Worm (Caenorhabditis elegans) whole organism, young adult: Measurements from ENCODE around the gene cnc-8.

Source experiments
- B0261.1 ChIP-seq: sonication (generic microtip); optimal IDR thresholded peaks from 2 replicates; lab custom pipeline; 2016; ENCODE audit warnings: mild to moderate bottlenecking, missing genetic modification characterization, moderate library complexity, missing compliant biosample characterization
- B0336.3 ChIP-seq: fragments of 200-800 bp; sonication (Bioruptor generic); IDR thresholded peaks from 2 replicates; pipeline ENCODE4 v1.3.6; 2022; ENCODE audit warnings: missing genetic modification characterization, missing compliant biosample characterization
- D2030.7 ChIP-seq: fragments of 200-800 bp; sonication (Bioruptor generic); IDR thresholded peaks from 2 replicates; pipeline ENCODE4 v1.3.6; 2022; ENCODE audit warnings: missing genetic modification reagents, missing genetic modification characterization, missing compliant biosample characterization
- F22D6.2 ChIP-seq: sonication (generic microtip); optimal IDR thresholded peaks from 2 replicates; lab custom pipeline; 2016; ENCODE audit warnings: mild to moderate bottlenecking, missing genetic modification characterization, missing compliant biosample characterization
- F39B2.1 ChIP-seq: fragments of 200-800 bp; sonication (Bioruptor generic); IDR thresholded peaks from 2 replicates; pipeline ENCODE4 v1.3.6; 2022; ENCODE audit warnings: missing genetic modification reagents, missing genetic modification characterization, missing compliant biosample characterization
- F57A8.1 ChIP-seq: fragments of 200-800 bp; sonication (Bioruptor generic); optimal IDR thresholded peaks from 2 replicates; lab custom pipeline; 2018; ENCODE audit warnings: mild to moderate bottlenecking, missing genetic modification characterization, moderate library complexity, missing compliant biosample characterization
- T07F8.4 ChIP-seq: sonication (generic microtip); optimal IDR thresholded peaks from 2 replicates; lab custom pipeline; 2016; ENCODE audit warnings: mild to moderate bottlenecking, missing genetic modification characterization, moderate library complexity, missing compliant biosample characterization
- Y53G8AR.9 ChIP-seq: fragments of 200-800 bp; sonication (Bioruptor generic); conservative IDR thresholded peaks from 2 replicates; pipeline ENCODE4 v1.3.6; 2022; ENCODE audit warnings: missing genetic modification reagents, missing genetic modification characterization, missing compliant biosample characterization
- Y79H2A.3 ChIP-seq: fragments of 200-800 bp; sonication (Bioruptor generic); conservative IDR thresholded peaks from 2 replicates; pipeline ENCODE4 v1.3.6; 2022; ENCODE audit warnings: missing genetic modification reagents, missing genetic modification characterization, missing compliant biosample characterization
- ama-1 ChIP-seq, 3 experiments: fragments of 150-350 bp in 1 of 3; sonication (generic microtip) in 2 of 3; optimal IDR thresholded peaks; 2 replicates each; lab custom pipeline; 2014 to 2018; ENCODE audit warnings: missing biosample characterization in 2 of 3, missing genetic modification characterization in 2 of 3, missing genetic modification reagents in 2 of 3
- atf-7 ChIP-seq: sonication (generic microtip); optimal IDR thresholded peaks from 2 replicates; lab custom pipeline; 2017; ENCODE audit warnings: mild to moderate bottlenecking, missing genetic modification characterization, missing compliant biosample characterization
- cebp-1 ChIP-seq, 2 experiments: fragments of 200-800 bp in 1 of 2; sonication (Bioruptor generic) in 1 of 2; sonication (generic microtip) in 1 of 2; IDR thresholded peaks in 1 of 2; optimal IDR thresholded peaks in 1 of 2; 2 replicates each; pipeline versions ENCODE4 v1.3.6 to Lab custom; 2017 to 2022; ENCODE audit warnings: missing compliant biosample characterization in 2 of 2, missing genetic modification characterization in 2 of 2, mild to moderate bottlenecking in 1 of 2, missing genetic modification reagents in 1 of 2, moderate library complexity in 1 of 2
- ceh-40 ChIP-seq: fragments of 200-800 bp; sonication (Bioruptor generic); IDR thresholded peaks from 2 replicates; pipeline ENCODE4 v1.3.6; 2022; ENCODE audit warnings: missing genetic modification characterization, missing compliant biosample characterization
- ceh-79 ChIP-seq: sonication (generic microtip); optimal IDR thresholded peaks from 2 replicates; lab custom pipeline; 2017; ENCODE audit warnings: mild to moderate bottlenecking, missing genetic modification characterization, missing compliant biosample characterization
- die-1 ChIP-seq: sonication (generic microtip); optimal IDR thresholded peaks from 2 replicates; lab custom pipeline; 2016; ENCODE audit warnings: missing genotype, mild to moderate bottlenecking, missing genetic modification characterization, missing compliant biosample characterization
- dox-1 ChIP-seq: fragments of 200-800 bp; sonication (Bioruptor generic); IDR thresholded peaks from 2 replicates; pipeline ENCODE4 v1.3.6; 2022; ENCODE audit warnings: missing genetic modification reagents, missing genetic modification characterization, missing compliant biosample characterization
- efl-1 ChIP-seq: fragments of 150-350 bp; optimal IDR thresholded peaks from 2 replicates; lab custom pipeline; 2014; ENCODE audit warnings: missing biosample characterization, missing genetic modification reagents, missing genetic modification characterization
- hlh-12 ChIP-seq: sonication (generic microtip); optimal IDR thresholded peaks from 2 replicates; lab custom pipeline; 2016; ENCODE audit warnings: missing genetic modification characterization, missing compliant biosample characterization
- hmg-1.2 ChIP-seq: fragments of 200-800 bp; sonication (Bioruptor generic); IDR thresholded peaks from 2 replicates; pipeline ENCODE4 v1.3.6; 2022; ENCODE audit warnings: missing genetic modification reagents, missing genetic modification characterization, missing compliant biosample characterization
- lin-26 ChIP-seq: fragments of 200-800 bp; sonication (Bioruptor generic); IDR thresholded peaks from 2 replicates; pipeline ENCODE4 v1.3.6; 2022; ENCODE audit warnings: missing genetic modification reagents, missing genetic modification characterization, missing compliant biosample characterization
- lin-40 ChIP-seq: sonication (generic microtip); optimal IDR thresholded peaks from 2 replicates; lab custom pipeline; 2016; ENCODE audit warnings: missing genetic modification characterization, mild to moderate bottlenecking, missing compliant biosample characterization, missing genotype, missing genetic modification reagents
- lsl-1 ChIP-seq: fragments of 200-800 bp; sonication (Bioruptor generic); optimal IDR thresholded peaks from 2 replicates; lab custom pipeline; 2018; ENCODE audit warnings: mild to moderate bottlenecking, missing genetic modification characterization, moderate library complexity, missing compliant biosample characterization
- madf-3 ChIP-seq: fragments of 200-800 bp; sonication (Bioruptor generic); IDR thresholded peaks from 2 replicates; pipeline ENCODE4 v1.3.6; 2022; ENCODE audit warnings: missing genetic modification reagents, missing genetic modification characterization, missing compliant biosample characterization
- mcd-1 ChIP-seq: fragments of 200-800 bp; sonication (Bioruptor generic); IDR thresholded peaks from 2 replicates; pipeline ENCODE4 v1.3.6; 2022; ENCODE audit warnings: missing genetic modification reagents, missing genetic modification characterization, missing compliant biosample characterization
- mes-4 ChIP-seq: sonication (generic microtip); optimal IDR thresholded peaks from 2 replicates; lab custom pipeline; 2016; ENCODE audit warnings: missing genotype, missing genetic modification characterization, missing compliant biosample characterization
- nfya-2 ChIP-seq: fragments of 200-800 bp; sonication (Bioruptor generic); IDR thresholded peaks from 2 replicates; pipeline ENCODE4 v1.3.6; 2022; ENCODE audit warnings: missing genetic modification reagents, missing genetic modification characterization, missing compliant biosample characterization
- nfyb-1 ChIP-seq: fragments of 200-800 bp; sonication (Bioruptor generic); IDR thresholded peaks from 2 replicates; pipeline ENCODE4 v1.3.6; 2022; ENCODE audit warnings: missing genetic modification reagents, missing genetic modification characterization, missing compliant biosample characterization
- nhr-27 ChIP-seq: fragments of 200-800 bp; sonication (Bioruptor generic); optimal IDR thresholded peaks from 2 replicates; lab custom pipeline; 2018; ENCODE audit warnings: mild to moderate bottlenecking, missing genetic modification characterization, moderate library complexity, missing compliant biosample characterization
- nhr-80 ChIP-seq: sonication (generic microtip); optimal IDR thresholded peaks from 2 replicates; lab custom pipeline; 2016; ENCODE audit warnings: missing genetic modification characterization, missing compliant biosample characterization
- repo-1 ChIP-seq: sonication (generic microtip); optimal IDR thresholded peaks from 2 replicates; lab custom pipeline; 2017; ENCODE audit warnings: mild to moderate bottlenecking, missing genetic modification characterization, missing compliant biosample characterization
- rpc-1 ChIP-seq, 2 experiments: fragments of 150-350 bp in 1 of 2; sonication (generic microtip) in 1 of 2; optimal IDR thresholded peaks; 2 replicates each; lab custom pipeline; 2014 to 2018; ENCODE audit warnings: missing biosample characterization in 1 of 2, missing genetic modification characterization in 1 of 2, missing genetic modification reagents in 1 of 2, missing genotype in 1 of 2
- sdz-38 ChIP-seq: sonication (generic microtip); optimal IDR thresholded peaks from 2 replicates; lab custom pipeline; 2016; ENCODE audit warnings: missing genotype, missing genetic modification characterization, missing compliant biosample characterization
- sea-2 ChIP-seq: fragments of 200-800 bp; sonication (Bioruptor generic); IDR thresholded peaks from 2 replicates; pipeline ENCODE4 v1.3.6; 2022; ENCODE audit warnings: missing genetic modification characterization, missing compliant biosample characterization
- snpc-3.4 ChIP-seq: sonication (generic microtip); optimal IDR thresholded peaks from 2 replicates; lab custom pipeline; 2017; ENCODE audit warnings: missing genetic modification characterization, mild to moderate bottlenecking, missing compliant biosample characterization, antibody characterized with exemption, moderate library complexity, missing genotype, missing genetic modification reagents
- snpc-4 ChIP-seq, 5 experiments: fragments of 150-350 bp in 1 of 5; sonication (generic microtip) in 4 of 5; optimal IDR thresholded peaks; 2 replicates each; lab custom pipeline; 2014 to 2018; ENCODE audit warnings: missing genetic modification characterization in 5 of 5, missing biosample characterization in 3 of 5, antibody characterized with exemption in 2 of 5, mild to moderate bottlenecking in 2 of 5, missing compliant biosample characterization in 2 of 5, missing genotype in 2 of 5, moderate library complexity in 2 of 5, missing genetic modification reagents in 1 of 5
- tbx-9 ChIP-seq: sonication (generic microtip); optimal IDR thresholded peaks from 2 replicates; lab custom pipeline; 2016; ENCODE audit warnings: borderline replicate concordance, missing genetic modification characterization, inconsistent platforms, missing compliant biosample characterization
- tlf-1 ChIP-seq: fragments of 200-800 bp; sonication (Bioruptor generic); optimal IDR thresholded peaks from 2 replicates; lab custom pipeline; 2018; ENCODE audit warnings: mild to moderate bottlenecking, missing genetic modification characterization, missing compliant biosample characterization
- zfh-2 ChIP-seq: fragments of 200-800 bp; sonication (Bioruptor generic); conservative IDR thresholded peaks from 2 replicates; pipeline ENCODE4 v1.3.6; 2022; ENCODE audit warnings: missing genetic modification reagents, missing genetic modification characterization, missing compliant biosample characterization
- zim-3 ChIP-seq: sonication (generic microtip); optimal IDR thresholded peaks from 2 replicates; lab custom pipeline; 2017; ENCODE audit warnings: mild to moderate bottlenecking, missing genetic modification characterization, moderate library complexity, missing compliant biosample characterization
- ztf-6 ChIP-seq: fragments of 200-800 bp; sonication (Bioruptor generic); IDR thresholded peaks from 2 replicates; pipeline ENCODE4 v1.3.6; 2022; ENCODE audit warnings: missing genetic modification reagents, missing genetic modification characterization, missing compliant biosample characterization

cnc-8 gene

DNA sequence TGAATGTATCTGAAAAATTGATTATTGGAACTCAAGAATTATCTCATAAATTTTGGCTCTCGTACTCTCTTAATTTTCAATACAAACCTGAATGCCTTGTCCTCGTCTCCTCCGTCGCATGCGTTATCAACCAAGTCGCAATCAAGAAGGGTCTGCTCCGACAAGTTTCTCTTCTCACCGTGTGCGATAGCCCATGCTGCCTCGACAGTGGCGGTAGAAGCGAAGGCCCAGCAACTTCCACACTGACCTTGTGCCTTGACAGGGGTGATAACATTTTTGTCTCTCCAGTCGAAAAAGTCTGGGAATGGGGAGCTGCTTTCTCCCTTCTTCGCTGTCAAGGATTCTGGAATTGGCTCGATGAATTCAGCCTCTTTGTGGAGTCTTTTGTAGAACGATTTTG is 33.6 kb downstream of the cnc-8 start (continued):
- TF ChIP-seq lin-40 (tag; lab: Kevin White, UChicago) (no peak), ceh-79 (tag; lab: Kevin White, UChicago) (no peak), mcd-1 (GFP tag; lab: Robert Waterston, UW) (peak; percentile 23; the same call in 1 of the 2 replicates), zim-3 (no peak)
- TF ChIP-seq, all 124 proteins: peak for 6

DNA sequence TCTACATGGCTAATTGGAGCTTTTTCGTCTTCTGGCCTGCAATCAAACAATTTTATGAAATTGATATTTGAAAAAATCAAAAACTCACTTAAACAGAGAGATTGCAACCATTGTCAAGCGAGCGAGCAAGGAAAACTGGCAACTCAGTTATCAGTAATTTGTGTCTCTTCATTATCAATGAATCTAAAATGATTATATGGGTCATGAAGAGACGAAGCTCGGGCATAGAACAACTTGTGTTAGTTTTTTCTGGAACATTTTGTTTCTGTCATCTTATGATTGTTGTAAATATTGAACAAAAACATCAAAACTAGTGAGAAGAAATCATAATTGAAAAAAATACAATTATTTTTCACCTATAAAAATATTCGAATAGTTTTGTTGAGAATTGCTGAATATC is 34.6 kb downstream of the cnc-8 start, which contains the start of gene R07E3.1:
R07E3.1 (minus strand) TSS at position 176 of the 400 bp plus-strand sequence.
- TF ChIP-seq nhr-80 (tag; lab: Kevin White, UChicago) (peak; percentile 57), zfh-2 (GFP tag; lab: Robert Waterston, UW) (no peak), cebp-1 (GFP tag; IDR thresholded peaks at IDR 0.05; lab: Robert Waterston, UW) (0 out of 2 replicates have a peak, but pooled peaks have one; percentile 15), cebp-1 (tag; optimal IDR thresholded peaks at IDR 0.05; lab: Kevin White, UChicago) (no peak)

DNA sequence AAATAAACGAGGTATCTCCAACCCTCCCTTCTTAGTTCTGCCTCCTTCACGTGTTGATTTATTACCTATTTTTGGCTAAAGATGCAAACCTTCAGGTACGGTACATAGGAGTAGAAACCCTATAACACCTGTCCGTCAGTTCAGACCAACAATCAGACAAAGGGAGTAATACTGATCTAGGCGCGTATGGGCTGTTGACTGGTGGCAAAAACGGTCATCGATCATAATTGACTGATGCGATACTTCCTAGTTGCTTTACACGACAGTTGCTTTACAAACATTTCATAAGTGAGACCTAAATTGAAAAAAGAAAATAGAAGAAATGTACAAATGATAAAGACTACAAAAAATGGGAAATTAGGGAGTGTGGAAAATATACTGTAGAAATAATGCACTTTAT is 43.8 kb downstream of the cnc-8 start:
- no peak for TF ChIP-seq ceh-40 (GFP tag; lab: Robert Waterston, UW)
- TF ChIP-seq F22D6.2 (tag; lab: Kevin White, UChicago) = no peak
- no peak for TF ChIP-seq dox-1 (GFP tag; lab: Robert Waterston, UW)
- TF ChIP-seq snpc-3.4 (tag; lab: Kevin White, UChicago) = no peak
- no peak for TF ChIP-seq nfya-2 (GFP tag; lab: Robert Waterston, UW)
- no peak for TF ChIP-seq Y79H2A.3 (GFP tag; lab: Robert Waterston, UW)
- no peak for TF ChIP-seq repo-1
- TF ChIP-seq rpc-1 (optimal IDR thresholded peaks at IDR 0.05; lab: Kevin White, UChicago) = no peak
- TF ChIP-seq rpc-1 (tag; optimal IDR thresholded peaks at IDR 0.05; lab: Kevin White, UChicago) = no peak
- TF ChIP-seq ama-1 (optimal IDR thresholded peaks at IDR 0.05; lab: Kevin White, UChicago) = no peak
- TF ChIP-seq ama-1 (GFP tag; optimal IDR thresholded peaks at IDR 0.05; lab: Kevin White, UChicago) = no peak
- TF ChIP-seq nhr-27 = no peak
- no peak for TF ChIP-seq mes-4 (tag; lab: Kevin White, UChicago)
- no peak for TF ChIP-seq madf-3

DNA sequence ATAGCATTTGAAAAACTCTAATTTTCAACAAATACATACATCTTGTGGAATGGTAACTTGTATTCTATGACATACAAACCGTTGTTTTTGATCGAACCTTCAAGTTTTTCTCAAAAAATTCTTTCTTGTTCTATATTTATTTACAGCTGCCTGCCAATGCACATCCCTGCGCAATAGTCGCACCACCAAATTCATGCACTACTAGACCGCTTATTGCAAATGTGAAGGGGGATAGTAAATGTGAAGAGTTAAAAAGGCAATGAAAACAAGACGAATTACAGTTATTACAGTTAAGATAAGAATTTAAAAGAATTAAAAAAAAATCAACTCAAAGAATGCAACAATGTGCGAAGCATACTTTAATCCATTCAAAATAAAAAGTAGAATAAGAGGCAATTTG is 47.5 kb downstream of the cnc-8 start:
- TF ChIP-seq snpc-4 (GFP tag; optimal IDR thresholded peaks at IDR 0.05; lab: Kevin White, UChicago) = no peak
- TF ChIP-seq snpc-4 (tag; optimal IDR thresholded peaks at IDR 0.05; lab: Kevin White, UChicago) = no peak
- TF ChIP-seq lsl-1 (GFP tag; lab: Kevin White, UChicago) = no peak
- no peak for TF ChIP-seq atf-7 (tag; lab: Kevin White, UChicago)
- TF ChIP-seq efl-1 (GFP tag; lab: Kevin White, UChicago) = no peak
- no peak for TF ChIP-seq T07F8.4 (tag; lab: Kevin White, UChicago)
- no peak for TF ChIP-seq die-1
- TF ChIP-seq ama-1 (optimal IDR thresholded peaks at IDR 0.05; lab: Kevin White, UChicago) = no peak
- no peak for TF ChIP-seq ama-1 (GFP tag; optimal IDR thresholded peaks at IDR 0.05; lab: Kevin White, UChicago)
- TF ChIP-seq hmg-1.2 = no peak
- no peak for TF ChIP-seq F39B2.1
- TF ChIP-seq D2030.7 (GFP tag; lab: Robert Waterston, UW) = no peak
- no peak for TF ChIP-seq ztf-6 (GFP tag; lab: Robert Waterston, UW)
- no peak for TF ChIP-seq lin-26 (GFP tag; lab: Robert Waterston, UW)

DNA sequence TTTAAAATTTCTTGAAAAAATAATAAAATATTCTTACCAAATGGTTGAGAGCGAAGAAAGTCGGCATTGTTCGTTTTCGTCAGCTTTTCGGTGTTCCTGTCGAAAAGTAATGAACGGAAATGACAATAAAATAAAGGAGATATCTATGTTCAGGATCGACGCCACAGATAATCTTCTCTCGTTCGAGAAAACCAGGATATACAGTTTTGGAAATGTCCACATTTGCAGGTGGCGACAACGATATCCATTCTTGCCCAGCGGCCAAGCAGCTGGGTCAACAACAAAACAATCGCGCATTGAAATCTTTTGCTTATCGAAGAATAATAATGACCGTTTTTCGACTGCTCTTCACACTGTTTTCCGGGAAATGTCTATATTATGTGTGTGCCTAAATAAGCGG is 49.3 kb downstream of the cnc-8 start, which contains the start of gene R07E3.7:
R07E3.7 (minus strand) TSS at position 101 of the 400 bp plus-strand sequence.
- TF ChIP-seq B0261.1 (tag; lab: Kevin White, UChicago) (no peak), zfh-2 (GFP tag; lab: Robert Waterston, UW) (no peak), B0336.3 (GFP tag; lab: Robert Waterston, UW) (no peak), sea-2 (GFP tag; lab: Robert Waterston, UW) (no peak), sdz-38 (tag; lab: Kevin White, UChicago) (no peak), Y53G8AR.9 (GFP tag; lab: Robert Waterston, UW) (no peak), nfyb-1 (GFP tag; lab: Robert Waterston, UW) (no peak), ztf-6 (GFP tag; lab: Robert Waterston, UW) (no peak), F57A8.1 (GFP tag; lab: Kevin White, UChicago) (no peak), tlf-1 (GFP tag; lab: Kevin White, UChicago) (no peak), hlh-12 (tag; lab: Kevin White, UChicago) (no peak), nhr-27 (no peak), tbx-9 (tag; lab: Kevin White, UChicago) (no peak)
